Fruit fly (Drosophila melanogaster) Kc167 (cell line): ENCODE data around the gene CG13084.

Source experiments
- Myc ChIP-seq: fragments of >200 bp; optimal IDR thresholded peaks from 2 replicates; lab custom pipeline; 2017; ENCODE audit warnings: missing external identifiers
- Sin3A ChIP-seq: fragments of >200 bp; optimal IDR thresholded peaks from 2 replicates; lab custom pipeline; 2018; ENCODE audit warnings: missing external identifiers
- h ChIP-seq: fragments of >200 bp; optimal IDR thresholded peaks from 3 replicates; lab custom pipeline; 2018; ENCODE audit warnings: missing external identifiers
- insv ChIP-seq: fragments of >200 bp; optimal IDR thresholded peaks from 3 replicates; lab custom pipeline; 2018; ENCODE audit warnings: missing external identifiers
- psq ChIP-seq: fragments of >200 bp; optimal IDR thresholded peaks from 2 replicates; lab custom pipeline; 2017; ENCODE audit warnings: missing external identifiers
- ttk ChIP-seq: sonication (Bioruptor generic); optimal IDR thresholded peaks from 2 replicates; lab custom pipeline; 2017; ENCODE audit warnings: missing external identifiers

Gene CG13084

DNA sequence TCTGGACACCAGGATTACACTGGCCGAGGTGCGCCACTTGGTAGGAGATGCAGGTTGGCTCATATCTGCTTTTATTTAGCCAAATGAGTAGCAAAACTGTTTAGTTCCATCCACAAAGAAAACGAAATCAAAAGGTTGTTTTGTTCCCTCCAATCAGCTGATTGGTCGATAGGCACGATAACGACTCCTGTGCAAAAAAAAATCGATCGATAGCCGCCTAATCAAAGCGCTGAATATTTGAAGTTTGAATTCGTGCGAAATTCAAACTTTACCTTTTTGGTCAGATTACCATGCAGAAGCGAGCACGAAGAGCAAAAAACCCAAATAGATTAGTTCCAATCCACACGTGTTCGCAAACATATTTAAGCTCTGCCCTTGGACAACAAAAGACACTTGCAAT, at the start of gene CG13084, which contains the start of gene CG10195:
CG13084 (plus strand) TSS at position 392 of the 400 bp plus-strand sequence.
CG10195 (minus strand) TSS at position 167 of the 400 bp plus-strand sequence.
- TF ChIP-seq Myc (lab: Kevin White, UChicago) = no peak
- TF ChIP-seq h (lab: Kevin White, UChicago) = no peak
- no peak for TF ChIP-seq Sin3A (lab: Kevin White, UChicago)
- no peak for TF ChIP-seq psq (lab: Kevin White, UChicago)
- TF ChIP-seq ttk = no peak
- TF ChIP-seq insv (lab: Kevin White, UChicago) = no peak

dm6 chr2L:19438685-19439597, 45.8 kb upstream of the CG13084 start:
- no peak for TF ChIP-seq Sin3A (lab: Kevin White, UChicago)
- TF ChIP-seq insv (lab: Kevin White, UChicago) = no peak
- no peak for TF ChIP-seq h (lab: Kevin White, UChicago)
- no peak for TF ChIP-seq ttk
- no peak for TF ChIP-seq Myc (lab: Kevin White, UChicago)
- TF ChIP-seq psq (lab: Kevin White, UChicago) = no peak

- TF ChIP-seq insv (lab: Kevin White, UChicago) (no peak), psq (lab: Kevin White, UChicago) (no peak), Sin3A (lab: Kevin White, UChicago) (no peak), ttk (no peak), Myc (lab: Kevin White, UChicago) (no peak), h (lab: Kevin White, UChicago) (no peak)
Observed at dm6 chr2L:19439598-19440230, 45.0 kb upstream of the CG13084 start.

dm6 chr2L:19440285-19440684, 44.4 kb upstream of the CG13084 start:
- TF ChIP-seq Myc (lab: Kevin White, UChicago) = no peak
- TF ChIP-seq Sin3A (lab: Kevin White, UChicago) = no peak
- TF ChIP-seq h (lab: Kevin White, UChicago) = no peak
- no peak for TF ChIP-seq psq (lab: Kevin White, UChicago)
- TF ChIP-seq insv (lab: Kevin White, UChicago) = no peak
- TF ChIP-seq ttk = no peak

dm6 chr2L:19440732-19441131, 44.0 kb upstream of the CG13084 start:
- TF ChIP-seq h (lab: Kevin White, UChicago) (no peak), Sin3A (lab: Kevin White, UChicago) (no peak)

- TF ChIP-seq psq (lab: Kevin White, UChicago) = no peak
- no peak for TF ChIP-seq insv (lab: Kevin White, UChicago)
- TF ChIP-seq Myc (lab: Kevin White, UChicago) = no peak
Observed at dm6 chr2L:19441339-19441738, 43.4 kb upstream of the CG13084 start.

DNA sequence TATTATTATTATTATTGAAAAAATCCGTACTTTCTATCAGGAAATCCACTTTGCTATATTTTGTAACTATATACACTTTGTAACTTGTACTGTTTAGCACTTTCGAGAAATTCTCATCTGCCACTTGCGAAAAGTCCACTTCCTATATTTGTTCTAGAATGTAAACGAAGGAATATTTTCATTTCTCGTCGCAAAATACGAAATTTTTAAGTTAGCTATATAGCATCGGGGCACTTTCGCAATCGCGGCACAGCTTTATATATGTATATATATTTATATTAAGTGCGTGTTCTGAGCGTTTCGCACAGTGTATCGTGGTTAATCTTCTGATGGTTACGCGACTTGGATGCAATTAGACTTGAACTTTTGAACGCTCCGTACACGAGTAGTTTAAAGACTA, 42.9 kb upstream of the CG13084 start, which contains the start of gene RanGAP:
RanGAP (plus strand) TSS at position 169 of the 400 bp plus-strand sequence.
- TF ChIP-seq h (lab: Kevin White, UChicago) = no peak
- TF ChIP-seq psq (lab: Kevin White, UChicago) = no peak
- TF ChIP-seq ttk = no peak
- no peak for TF ChIP-seq Sin3A (lab: Kevin White, UChicago)
- no peak for TF ChIP-seq insv (lab: Kevin White, UChicago)
- no peak for TF ChIP-seq Myc (lab: Kevin White, UChicago)

dm6 chr2L:19442627-19443026, 42.1 kb upstream of the CG13084 start, which contains the start of gene CG10237:
CG10237 (minus strand) TSS chr2L:19442727.
- TF ChIP-seq insv (lab: Kevin White, UChicago) (no peak), Sin3A (lab: Kevin White, UChicago) (no peak), psq (lab: Kevin White, UChicago) (no peak), ttk (no peak), h (lab: Kevin White, UChicago) (no peak), Myc (lab: Kevin White, UChicago) (no peak)

dm6 chr2L:19444734-19445140, 40.0 kb upstream of the CG13084 start, which contains the start of gene Hs2st:
Hs2st (minus strand) TSS chr2L:19444750.
- no peak for TF ChIP-seq Sin3A (lab: Kevin White, UChicago)
- no peak for TF ChIP-seq insv (lab: Kevin White, UChicago)
- TF ChIP-seq ttk = no peak
- no peak for TF ChIP-seq h (lab: Kevin White, UChicago)
- no peak for TF ChIP-seq Myc (lab: Kevin White, UChicago)
- no peak for TF ChIP-seq psq (lab: Kevin White, UChicago)

- TF ChIP-seq insv (lab: Kevin White, UChicago) (no peak), Myc (lab: Kevin White, UChicago) (no peak), Sin3A (lab: Kevin White, UChicago) (no peak), h (lab: Kevin White, UChicago) (no peak), ttk (no peak), psq (lab: Kevin White, UChicago) (no peak)
Observed at dm6 chr2L:19452535-19453317, 32.0 kb upstream of the CG13084 start.

DNA sequence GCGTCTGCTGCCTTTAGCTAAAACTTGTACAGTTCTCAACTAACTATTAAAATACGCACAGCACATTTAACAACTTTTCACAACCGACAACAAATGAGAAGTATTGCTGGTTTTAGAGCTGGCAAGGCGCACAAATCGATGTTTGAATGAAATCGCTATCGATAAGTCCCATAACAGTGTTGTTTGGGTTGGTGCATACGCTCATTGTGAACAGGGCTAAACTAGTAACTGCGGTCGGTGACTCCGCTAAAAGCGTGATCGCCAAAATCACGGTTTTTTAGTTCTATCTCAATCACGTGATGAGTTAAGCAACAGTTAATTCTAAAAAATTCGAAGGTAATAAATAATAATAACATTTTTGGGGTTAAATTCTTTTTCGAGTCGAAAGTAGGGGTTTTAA, 31.3 kb upstream of the CG13084 start, which contains the start of gene Top2:
Top2 (minus strand) TSS at position 110 of the 400 bp plus-strand sequence.
- TF ChIP-seq Myc (lab: Kevin White, UChicago) = no peak
- TF ChIP-seq ttk = no peak
- TF ChIP-seq insv (lab: Kevin White, UChicago) = no peak
- no peak for TF ChIP-seq Sin3A (lab: Kevin White, UChicago)
- no peak for TF ChIP-seq psq (lab: Kevin White, UChicago)
- no peak for TF ChIP-seq h (lab: Kevin White, UChicago)
